Fruit fly (Drosophila melanogaster): ENCODE results near the gene CG13847.

The CG13847 gene

dm6 chr3R:22461673-22462585, 26.0 kb upstream of the CG13847 start, which contains the start of the genes Rpn7 and AP-2mu (continued):
- TF ChIP-seq CG30431 (GFP tag; optimal IDR thresholded peaks at IDR 0.05) (no peak), CG12104 (GFP tag; optimal IDR thresholded peaks at IDR 0.05) (no peak), pho (GFP tag; optimal IDR thresholded peaks at IDR 0.05) (no peak), CG3407 (GFP tag; optimal IDR thresholded peaks at IDR 0.05) (no peak), mld (GFP tag; IDR thresholded peaks at IDR 0.05; ENCODE audit: partially characterized antibody) (no peak), tna (GFP tag; IDR thresholded peaks at IDR 0.05; ENCODE audit: partially characterized antibody) (no peak), BEAF-32 (GFP tag; optimal IDR thresholded peaks at IDR 0.05) (peak; percentile 45), CG34224 (GFP tag; IDR thresholded peaks at IDR 0.05; ENCODE audit: partially characterized antibody) (no peak), ham (GFP tag; IDR thresholded peaks at IDR 0.05) (no peak), CG11695 (GFP tag; IDR thresholded peaks at IDR 0.05) (no peak), CG17829 (tag; optimal IDR thresholded peaks at IDR 0.05) (peak; percentile 17), CG8924 (tag; optimal IDR thresholded peaks at IDR 0.05) (peak; percentile 18), grau (tag; optimal IDR thresholded peaks at IDR 0.05) (no peak), CG4328 (GFP tag; optimal IDR thresholded peaks at IDR 0.05) (no peak), CG6175 (GFP tag; IDR thresholded peaks at IDR 0.05) (no peak), Dfd (GFP tag; optimal IDR thresholded peaks at IDR 0.05) (no peak), CG13775 (GFP tag; optimal IDR thresholded peaks at IDR 0.05) (peak; percentile 4), Ets65A (GFP tag) (peak; percentile 16), usp (GFP tag; optimal IDR thresholded peaks at IDR 0.05) (no peak), jumu (GFP tag; optimal IDR thresholded peaks at IDR 0.05) (no peak), CG14014 (GFP tag; IDR thresholded peaks at IDR 0.05) (no peak), NC2β (GFP tag; optimal IDR thresholded peaks at IDR 0.05) (no peak), Med (GFP tag) (peak; percentile 54), CG3065 (GFP tag; optimal IDR thresholded peaks at IDR 0.05) (no peak), hkb (optimal IDR thresholded peaks at IDR 0.05) (no peak), hkb (GFP tag; IDR thresholded peaks at IDR 0.05) (no peak), CG18011 (GFP tag; optimal IDR thresholded peaks at IDR 0.05) (no peak), CG8359 (GFP tag; optimal IDR thresholded peaks at IDR 0.05; ENCODE audit: borderline replicate concordance) (no peak), CG10959 (GFP tag; IDR thresholded peaks at IDR 0.05) (no peak), tio (GFP tag; optimal IDR thresholded peaks at IDR 0.05) (no peak), CG4707 (GFP tag; optimal IDR thresholded peaks at IDR 0.05) (no peak), Hr51 (GFP tag; optimal IDR thresholded peaks at IDR 0.05) (no peak), Gug (GFP tag; IDR thresholded peaks at IDR 0.05) (no peak), CG2678 (tag; optimal IDR thresholded peaks at IDR 0.05) (peak; percentile 13), ase (GFP tag; IDR thresholded peaks at IDR 0.05) (no peak), NFAT (GFP tag; IDR thresholded peaks at IDR 0.05) (no peak), B-H2 (GFP tag; optimal IDR thresholded peaks at IDR 0.05) (no peak), lilli (GFP tag; optimal IDR thresholded peaks at IDR 0.05) (no peak), HHEX (GFP tag; optimal IDR thresholded peaks at IDR 0.05) (no peak), exex (tag; optimal IDR thresholded peaks at IDR 0.05) (no peak), Antp (GFP tag; optimal IDR thresholded peaks at IDR 0.05) (no peak), Ets97D (GFP tag; optimal IDR thresholded peaks at IDR 0.05) (peak; percentile 8), Sry-β (GFP tag; optimal IDR thresholded peaks at IDR 0.05) (no peak), Taf1 (GFP tag; IDR thresholded peaks at IDR 0.05) (no peak), fd64A (GFP tag; optimal IDR thresholded peaks at IDR 0.05) (no peak), ato (GFP tag; IDR thresholded peaks at IDR 0.05; ENCODE audit: partially characterized antibody) (no peak), dan (GFP tag; IDR thresholded peaks at IDR 0.05) (no peak), CHES-1-like (GFP tag; optimal IDR thresholded peaks at IDR 0.05) (no peak), H2.0 (GFP tag; IDR thresholded peaks at IDR 0.05) (no peak), CG10366 (GFP tag; IDR thresholded peaks at IDR 0.05) (no peak)

Data from whole organism, embryonic.